Fruit fly (Drosophila melanogaster) whole organism, embryonic: ENCODE data around the gene stac.

ENCODE experiments used
- Adf1 ChIP-seq: fragments of 200-800 bp; sonication (Bioruptor generic); IDR thresholded peaks from 2 replicates; pipeline ENCODE4 v1.3.6; 2022; ENCODE audit warnings: missing biosample characterization, missing genetic modification characterization
- Antp ChIP-seq: fragments of 200-800 bp; sonication (Bioruptor generic); optimal IDR thresholded peaks from 3 replicates; lab custom pipeline; 2016; ENCODE audit warnings: missing biosample characterization, missing genetic modification characterization
- Bgb ChIP-seq: fragments of 200-800 bp; sonication (Bioruptor generic); IDR thresholded peaks from 2 replicates; pipeline ENCODE4 v1.3.6; 2022; ENCODE audit warnings: missing biosample characterization, missing genetic modification characterization; ENCODE audit not compliant: partially characterized antibody
- CG10366 ChIP-seq: fragments of 200-800 bp; sonication (Bioruptor generic); IDR thresholded peaks from 2 replicates; pipeline ENCODE4 v1.3.6; 2022; ENCODE audit warnings: missing biosample characterization, missing genetic modification characterization
- CG10543 ChIP-seq: fragments of 200-800 bp; sonication (Bioruptor generic); optimal IDR thresholded peaks from 3 replicates; lab custom pipeline; 2017; ENCODE audit warnings: missing biosample characterization, mild to moderate bottlenecking, missing genetic modification characterization, moderate library complexity
- CG12236 ChIP-seq: fragments of 200-800 bp; sonication (Bioruptor generic); optimal IDR thresholded peaks from 2 replicates; lab custom pipeline; 2016; ENCODE audit warnings: missing biosample characterization, missing genetic modification characterization
- CG12391 ChIP-seq: fragments of 200-800 bp; sonication (Bioruptor generic); optimal IDR thresholded peaks from 3 replicates; lab custom pipeline; 2018; ENCODE audit warnings: missing biosample characterization, mild to moderate bottlenecking, missing genetic modification characterization, moderate library complexity
- CG12744 ChIP-seq: fragments of 200-800 bp; sonication (Bioruptor generic); optimal IDR thresholded peaks from 2 replicates; lab custom pipeline; 2016; ENCODE audit warnings: missing biosample characterization, missing genetic modification characterization
- CG15479 ChIP-seq: fragments of 200-800 bp; sonication (Bioruptor generic); optimal IDR thresholded peaks from 3 replicates; lab custom pipeline; 2019; ENCODE audit warnings: missing biosample characterization, mild to moderate bottlenecking, missing genetic modification characterization, moderate library complexity
- CG15601 ChIP-seq: fragments of 200-800 bp; sonication (Bioruptor generic); optimal IDR thresholded peaks from 3 replicates; lab custom pipeline; 2019; ENCODE audit warnings: missing biosample characterization, mild to moderate bottlenecking, missing genetic modification characterization, moderate library complexity
- CG17328 ChIP-seq: fragments of 200-800 bp; sonication (Bioruptor generic); IDR thresholded peaks from 2 replicates; pipeline ENCODE4 v1.3.6; 2022; ENCODE audit warnings: missing biosample characterization, missing genetic modification characterization
- CG17361 ChIP-seq: fragments of 200-800 bp; sonication (Bioruptor generic); IDR thresholded peaks from 3 replicates; pipeline ENCODE4 v1.3.6; 2022; ENCODE audit warnings: missing biosample characterization, missing genetic modification characterization
- CG2199 ChIP-seq: fragments of 200-800 bp; sonication (Bioruptor generic); IDR thresholded peaks from 3 replicates; pipeline ENCODE4 v1.3.6; 2022; ENCODE audit warnings: missing biosample characterization, missing genetic modification characterization
- CG3281 ChIP-seq: fragments of 200-800 bp; sonication (Bioruptor generic); optimal IDR thresholded peaks from 3 replicates; lab custom pipeline; 2017; ENCODE audit warnings: missing biosample characterization, mild to moderate bottlenecking, missing genetic modification characterization
- CG33213 ChIP-seq: fragments of 200-800 bp; sonication (Bioruptor generic); optimal IDR thresholded peaks from 3 replicates; lab custom pipeline; 2016; ENCODE audit warnings: missing biosample characterization, missing genetic modification characterization
- CG33557 ChIP-seq: fragments of 200-800 bp; sonication (Bioruptor generic); optimal IDR thresholded peaks from 2 replicates; lab custom pipeline; 2019; ENCODE audit warnings: missing biosample characterization, mild to moderate bottlenecking, missing genetic modification characterization, moderate library complexity
- CG34422 ChIP-seq: fragments of 200-800 bp; sonication (Bioruptor generic); IDR thresholded peaks from 3 replicates; pipeline ENCODE4 v1.3.6; 2022; ENCODE audit warnings: missing biosample characterization, missing genetic modification characterization
- CG3838 ChIP-seq: fragments of 200-800 bp; sonication (Bioruptor generic); optimal IDR thresholded peaks from 3 replicates; lab custom pipeline; 2016; ENCODE audit warnings: missing biosample characterization, missing genetic modification characterization
- CG6175 ChIP-seq: fragments of 200-800 bp; sonication (Bioruptor generic); IDR thresholded peaks from 3 replicates; pipeline ENCODE4 v1.3.6; 2022; ENCODE audit warnings: missing biosample characterization, missing genetic modification characterization
- CG7745 ChIP-seq: fragments of 200-800 bp; sonication (Bioruptor generic); optimal IDR thresholded peaks from 2 replicates; lab custom pipeline; 2018; ENCODE audit warnings: missing biosample characterization, mild to moderate bottlenecking, missing genetic modification characterization, moderate library complexity
- CG7786 ChIP-seq: fragments of 200-800 bp; sonication (Bioruptor generic); optimal IDR thresholded peaks from 2 replicates; lab custom pipeline; 2016; ENCODE audit warnings: missing biosample characterization, missing genetic modification characterization
- CG7839 ChIP-seq: fragments of 200-800 bp; sonication (Bioruptor generic); optimal IDR thresholded peaks from 3 replicates; lab custom pipeline; 2018; ENCODE audit warnings: missing biosample characterization, mild to moderate bottlenecking, missing genetic modification characterization, moderate library complexity
- CG8089 ChIP-seq: fragments of 200-800 bp; sonication (Bioruptor generic); optimal IDR thresholded peaks from 3 replicates; lab custom pipeline; 2016; ENCODE audit warnings: missing biosample characterization, missing genetic modification characterization
- CHES-1-like ChIP-seq: fragments of 200-800 bp; sonication (Bioruptor generic); optimal IDR thresholded peaks from 2 replicates; lab custom pipeline; 2016; ENCODE audit warnings: missing biosample characterization, missing genetic modification characterization
- Dad ChIP-seq: fragments of 200-800 bp; sonication (Bioruptor generic); optimal IDR thresholded peaks from 3 replicates; lab custom pipeline; 2016; ENCODE audit warnings: missing biosample characterization, missing genetic modification characterization
- Dip3 ChIP-seq: fragments of 200-800 bp; sonication (Bioruptor generic); optimal IDR thresholded peaks from 3 replicates; lab custom pipeline; 2016; ENCODE audit warnings: missing biosample characterization, missing genetic modification characterization
- Dll ChIP-seq: fragments of 200-800 bp; sonication (Bioruptor generic); IDR thresholded peaks from 4 replicates; pipeline ENCODE4 v1.3.6; 2022; ENCODE audit warnings: missing biosample characterization, missing genetic modification characterization; ENCODE audit not compliant: partially characterized antibody
- Dref ChIP-seq: fragments of 200-800 bp; sonication (Bioruptor generic); IDR thresholded peaks from 2 replicates; pipeline ENCODE4 v1.3.6; 2022; ENCODE audit warnings: missing biosample characterization, missing genetic modification characterization
- E2f2 ChIP-seq: fragments of 200-800 bp; sonication (Bioruptor generic); IDR thresholded peaks from 2 replicates; pipeline ENCODE4 v1.3.6; 2022; ENCODE audit warnings: missing biosample characterization, missing genetic modification characterization
- Ets97D ChIP-seq: fragments of 200-800 bp; sonication (Bioruptor generic); optimal IDR thresholded peaks from 3 replicates; lab custom pipeline; 2016; ENCODE audit warnings: missing biosample characterization, missing genetic modification characterization
- Lhr ChIP-seq: fragments of 200-800 bp; sonication (Bioruptor generic); optimal IDR thresholded peaks from 3 replicates; lab custom pipeline; 2017; ENCODE audit warnings: mild to moderate bottlenecking, missing biosample characterization, missing genetic modification reagents, missing genetic modification characterization
- MBD-R2 ChIP-seq: fragments of 200-800 bp; sonication (Bioruptor generic); IDR thresholded peaks from 2 replicates; pipeline ENCODE4 v1.3.6; 2022; ENCODE audit warnings: missing biosample characterization, missing genetic modification characterization
- MTF-1 ChIP-seq: fragments of 200-800 bp; sonication (Bioruptor generic); optimal IDR thresholded peaks from 2 replicates; lab custom pipeline; 2018; ENCODE audit warnings: missing biosample characterization, mild to moderate bottlenecking, missing genetic modification characterization, borderline replicate concordance
- Optix ChIP-seq: fragments of 200-800 bp; sonication (Bioruptor generic); IDR thresholded peaks from 3 replicates; pipeline ENCODE4 v1.3.6; 2022; ENCODE audit warnings: missing biosample characterization, missing genetic modification characterization
- Ravus ChIP-seq: fragments of 200-800 bp; sonication (Bioruptor generic); IDR thresholded peaks from 2 replicates; pipeline ENCODE4 v1.3.6; 2022; ENCODE audit warnings: missing biosample characterization, missing genetic modification characterization
- Sry-δ ChIP-seq: fragments of 200-800 bp; sonication (Bioruptor generic); optimal IDR thresholded peaks from 2 replicates; lab custom pipeline; 2016; ENCODE audit warnings: missing biosample characterization, missing genetic modification characterization
- abd-A ChIP-seq: fragments of 200-800 bp; sonication (Bioruptor generic); optimal IDR thresholded peaks from 3 replicates; lab custom pipeline; 2019; ENCODE audit warnings: missing biosample characterization, mild to moderate bottlenecking, missing genetic modification characterization, moderate library complexity
- cg ChIP-seq: fragments of 200-800 bp; sonication (Bioruptor generic); optimal IDR thresholded peaks from 3 replicates; lab custom pipeline; 2019; ENCODE audit warnings: missing biosample characterization, mild to moderate bottlenecking, missing genetic modification characterization, moderate library complexity
- crc ChIP-seq: fragments of 200-800 bp; sonication (Bioruptor generic); optimal IDR thresholded peaks from 2 replicates; lab custom pipeline; 2016; ENCODE audit warnings: missing biosample characterization, missing genetic modification characterization
- esg ChIP-seq: fragments of 200-800 bp; sonication (Bioruptor generic); conservative IDR thresholded peaks from 2 replicates; pipeline ENCODE4 v1.3.6; 2022; ENCODE audit warnings: missing biosample characterization, missing genetic modification characterization
- gfzf ChIP-seq: fragments of 200-800 bp; sonication (Bioruptor generic); optimal IDR thresholded peaks from 2 replicates; lab custom pipeline; 2016; ENCODE audit warnings: missing biosample characterization, mild to moderate bottlenecking, missing genetic modification characterization, moderate library complexity
- ham ChIP-seq: fragments of 200-800 bp; sonication (Bioruptor generic); IDR thresholded peaks from 2 replicates; pipeline ENCODE4 v1.3.6; 2022; ENCODE audit warnings: missing biosample characterization, missing genetic modification characterization
- inv ChIP-seq: fragments of 200-800 bp; sonication (Bioruptor generic); IDR thresholded peaks from 2 replicates; pipeline ENCODE4 v1.3.6; 2022; ENCODE audit warnings: missing biosample characterization, missing genetic modification characterization; ENCODE audit not compliant: partially characterized antibody
- lov ChIP-seq, 2 experiments: fragments of 200-800 bp in 1 of 2; fragments of >200 bp in 1 of 2; sonication (Bioruptor generic) in 1 of 2; IDR thresholded peaks in 1 of 2; optimal IDR thresholded peaks in 1 of 2; 2 replicates in 1 of 2; 3 replicates in 1 of 2; pipeline versions ENCODE4 v1.3.6 to Lab custom; 2017 to 2022; ENCODE audit warnings: missing biosample characterization in 1 of 2, missing genetic modification characterization in 1 of 2
- psq ChIP-seq: fragments of 200-800 bp; sonication (Bioruptor generic); optimal IDR thresholded peaks from 2 replicates; lab custom pipeline; 2017; ENCODE audit warnings: missing biosample characterization, missing genetic modification characterization
- sc ChIP-seq, 3 experiments: fragments of >200 bp in 2 of 3; fragments of 200-800 bp in 1 of 3; sonication (Bioruptor generic) in 1 of 3; optimal IDR thresholded peaks; 2 replicates in 2 of 3; 3 replicates in 1 of 3; lab custom pipeline; 2017; ENCODE audit warnings: mild to moderate bottlenecking in 1 of 3, missing biosample characterization in 1 of 3, missing genetic modification characterization in 1 of 3, missing genetic modification reagents in 1 of 3
- sim ChIP-seq: fragments of 200-800 bp; sonication (Bioruptor generic); IDR thresholded peaks from 2 replicates; pipeline ENCODE4 v1.3.6; 2022; ENCODE audit warnings: missing biosample characterization, missing genetic modification characterization
- sna ChIP-seq: fragments of 200-800 bp; sonication (Bioruptor generic); IDR thresholded peaks from 2 replicates; pipeline ENCODE4 v1.3.6; 2022; ENCODE audit warnings: missing biosample characterization, missing genetic modification characterization; ENCODE audit not compliant: partially characterized antibody
- twi ChIP-seq: fragments of 200-800 bp; optimal IDR thresholded peaks from 2 replicates; lab custom pipeline; 2019; ENCODE audit warnings: missing biosample characterization, mild to moderate bottlenecking, missing genetic modification characterization, moderate library complexity
- wor ChIP-seq: fragments of 200-800 bp; sonication (Bioruptor generic); IDR thresholded peaks from 2 replicates; pipeline ENCODE4 v1.3.6; 2022; ENCODE audit warnings: missing biosample characterization, missing genetic modification characterization
- yki ChIP-seq: fragments of >200 bp; optimal IDR thresholded peaks from 3 replicates; lab custom pipeline; 2018

stac gene

DNA sequence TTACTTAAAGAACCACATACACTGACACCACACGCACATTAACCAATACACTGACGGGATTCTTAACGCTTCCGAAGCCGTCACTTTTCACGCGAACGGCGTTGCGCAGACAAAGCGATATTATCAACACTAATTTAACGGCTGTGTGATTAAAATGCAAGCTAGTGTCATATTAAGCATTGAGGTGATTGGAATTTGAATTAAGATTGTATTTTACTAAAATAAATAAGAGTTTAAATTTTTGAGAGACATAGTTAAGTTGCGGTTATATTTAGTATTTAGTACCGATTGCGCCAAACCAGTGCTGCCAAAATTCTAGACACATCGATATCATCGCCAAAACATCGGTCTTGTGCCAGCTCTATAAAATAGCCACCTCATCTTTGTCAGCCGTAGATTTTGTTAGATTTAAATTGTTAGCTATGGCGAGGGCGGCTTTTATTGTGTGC lies 17.0 kb upstream of the stac start, which contains the start of the genes Ythdf and bai (continued):
- TF ChIP-seq Lhr (GFP tag; lab: Kevin White, UChicago) (peak; percentile 48), crc (no peak), lov (optimal IDR thresholded peaks at IDR 0.05; lab: Kevin White, UChicago) (no peak), lov (GFP tag; IDR thresholded peaks at IDR 0.05; lab: Robert Waterston, UW) (no peak), Adf1 (no peak), E2f2 (GFP tag; lab: Robert Waterston, UW) (peak; percentile 65), CG7745 (tag; lab: Kevin White, UChicago) (no peak), Dll (GFP tag; lab: Robert Waterston, UW) (peak; percentile 91), CG8089 (GFP tag; lab: Kevin White, UChicago) (no peak), gfzf (GFP tag; lab: Kevin White, UChicago) (peak; percentile 51), CG10366 (GFP tag; lab: Robert Waterston, UW) (no peak), CG17328 (no peak), wor (no peak), esg (GFP tag; lab: Robert Waterston, UW) (no peak), sna (GFP tag; lab: Robert Waterston, UW) (peak; percentile 90), Dad (peak; percentile 27), ham (no peak), CG2199 (GFP tag; lab: Robert Waterston, UW) (no peak), abd-A (tag; lab: Kevin White, UChicago) (no peak), CG3281 (GFP tag; lab: Kevin White, UChicago) (peak; percentile 56), Optix (GFP tag; lab: Robert Waterston, UW) (no peak), CG12236 (no peak), Ets97D (GFP tag; lab: Kevin White, UChicago) (peak; percentile 67), psq (GFP tag; lab: Kevin White, UChicago) (peak; percentile 49), Dip3 (GFP tag; lab: Kevin White, UChicago) (peak; percentile 17), CG33557 (GFP tag; lab: Kevin White, UChicago) (peak; percentile 47), CG17361 (no peak; the same call in 2 of the 3 replicates), CG15479 (peak; percentile 27), yki (lab: Kevin White, UChicago) (no peak), CG7786 (GFP tag; lab: Kevin White, UChicago) (peak; percentile 55), sc (optimal IDR thresholded peaks at IDR 0.05; lab: Kevin White, UChicago) (no peak), sc (GFP tag; optimal IDR thresholded peaks at IDR 0.05; lab: Kevin White, UChicago) (no peak), MBD-R2 (peak; percentile 59), Antp (GFP tag; lab: Kevin White, UChicago) (no peak), Dref (peak; percentile 84), CHES-1-like (GFP tag; lab: Kevin White, UChicago) (peak; percentile 61), CG12391 (tag; lab: Kevin White, UChicago) (no peak), MTF-1 (GFP tag; lab: Kevin White, UChicago) (no peak), CG34422 (GFP tag; lab: Robert Waterston, UW) (no peak; the same call in 1 of the 3 replicates), CG10543 (GFP tag; lab: Kevin White, UChicago) (no peak), CG3838 (GFP tag; lab: Kevin White, UChicago) (no peak), CG12744 (GFP tag; lab: Kevin White, UChicago) (no peak), Sry-δ (GFP tag; lab: Kevin White, UChicago) (peak; percentile 97), CG33213 (GFP tag; lab: Kevin White, UChicago) (peak; percentile 23), sim (GFP tag; lab: Robert Waterston, UW) (no peak), twi (tag; lab: Kevin White, UChicago) (no peak), CG6175 (GFP tag; lab: Robert Waterston, UW) (no peak), Bgb (GFP tag; lab: Robert Waterston, UW) (peak; percentile 83), CG15601 (tag; lab: Kevin White, UChicago) (no peak), inv (peak; percentile 87), cg (peak; percentile 96), Ravus (GFP tag; lab: Robert Waterston, UW) (no peak), CG7839 (tag; lab: Kevin White, UChicago) (no peak)
